Worm (Caenorhabditis elegans): Measurements from ENCODE around the gene K05F1.8.

DNA sequence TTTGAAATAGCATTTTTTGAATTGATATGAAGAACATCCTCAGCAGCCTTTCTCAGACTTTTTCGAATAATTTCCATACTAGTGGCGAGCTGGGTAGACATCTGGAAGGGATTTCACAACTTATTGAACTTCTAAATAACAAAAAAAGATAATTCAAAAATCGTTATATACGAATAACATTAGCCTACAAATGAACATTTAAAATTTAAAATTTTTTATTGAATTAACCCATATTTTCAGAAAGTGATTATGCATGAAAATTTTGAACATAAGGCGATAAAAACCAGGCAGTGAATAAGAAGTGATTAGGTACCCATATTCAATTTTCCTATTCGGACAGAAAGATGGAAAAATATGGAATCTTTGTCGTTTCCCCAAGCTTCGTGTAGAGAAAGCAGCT lies 29.0 kb upstream of the K05F1.8 start, which contains the start of gene ZK1248.11:
- TF ChIP-seq zfp-2 (tag; optimal IDR thresholded peaks at IDR 0.05) (no peak), ztf-7 (tag; optimal IDR thresholded peaks at IDR 0.05) (no peak), snpc-4 (tag; optimal IDR thresholded peaks at IDR 0.05) (no peak), ama-1 (optimal IDR thresholded peaks at IDR 0.05) (no peak), ctbp-1 (GFP tag; IDR thresholded peaks at IDR 0.05) (no peak), zag-1 (tag; optimal IDR thresholded peaks at IDR 0.05) (no peak), F49E8.2 (tag; optimal IDR thresholded peaks at IDR 0.05; ENCODE audit: borderline replicate concordance) (no peak), nhr-11 (tag; optimal IDR thresholded peaks at IDR 0.05) (no peak), aha-1 (tag) (no peak), jun-1 (tag; optimal IDR thresholded peaks at IDR 0.05) (no peak), fkh-10 (GFP tag; optimal IDR thresholded peaks at IDR 0.05) (no peak), php-3 (GFP tag; IDR thresholded peaks at IDR 0.05) (no peak), ceh-62 (tag; optimal IDR thresholded peaks at IDR 0.05) (no peak), pha-4 (GFP tag; IDR thresholded peaks at IDR 0.05) (no peak), pha-4 (tag; optimal IDR thresholded peaks at IDR 0.05) (no peak)

Data from whole organism, L4 larva.